Fruit fly (Drosophila melanogaster) Kc167 (cell line): Measurements from ENCODE around the gene yellow-e3.

Experiments used
- h ChIP-seq: fragments of >200 bp; optimal IDR thresholded peaks from 3 replicates; lab custom pipeline; 2018; ENCODE audit warnings: missing external identifiers
- psq ChIP-seq: fragments of >200 bp; optimal IDR thresholded peaks from 2 replicates; lab custom pipeline; 2017; ENCODE audit warnings: missing external identifiers
- ttk ChIP-seq: sonication (Bioruptor generic); optimal IDR thresholded peaks from 2 replicates; lab custom pipeline; 2017; ENCODE audit warnings: missing external identifiers

- TF ChIP-seq h (lab: Kevin White, UChicago) (no peak), ttk (lab: Kevin White, UChicago) (no peak), psq (no peak)
Observed at dm6 chr3R:13393009-13393408, 11.7 kb downstream of the yellow-e3 start.
